Worm (Caenorhabditis elegans) whole organism, mixed stage, embryonic: ENCODE results near the gene glb-15.

Experiments
- blmp-1 ChIP-seq: fragments of 150-350 bp; optimal IDR thresholded peaks from 2 replicates; lab custom pipeline; 2014; ENCODE audit warnings: missing biosample characterization, missing genetic modification characterization
- elt-1 ChIP-seq: sonication (generic microtip); optimal IDR thresholded peaks from 2 replicates; lab custom pipeline; 2017; ENCODE audit warnings: missing genetic modification characterization, mild to moderate bottlenecking, missing compliant biosample characterization, antibody characterized with exemption, moderate library complexity, borderline replicate concordance; ENCODE audit not compliant: insufficient read depth
- nhr-237 ChIP-seq: fragments of 150-350 bp; optimal IDR thresholded peaks from 2 replicates; lab custom pipeline; 2014; ENCODE audit warnings: missing biosample characterization, missing genetic modification characterization
- nhr-28 ChIP-seq: fragments of 150-350 bp; optimal IDR thresholded peaks from 2 replicates; lab custom pipeline; 2014; ENCODE audit warnings: missing biosample characterization, missing genetic modification characterization
- unc-62 ChIP-seq: fragments of 150-350 bp; optimal IDR thresholded peaks from 2 replicates; lab custom pipeline; 2014; ENCODE audit warnings: missing biosample characterization, missing genetic modification reagents, missing genetic modification characterization

- TF ChIP-seq nhr-28 (tag; lab: Kevin White, UChicago) (no peak), nhr-237 (tag; lab: Kevin White, UChicago) (no peak), elt-1 (peak; percentile 67), unc-62 (no peak), blmp-1 (tag; lab: Kevin White, UChicago) (no peak)
Observed at ce11 chrV:11614805-11615497, 3.1 kb downstream of the glb-15 start.
